Worm (Caenorhabditis elegans) whole organism, L3 larva: ENCODE measurements around the gene prx-1.

Source experiments
- aly-2 ChIP-seq: fragments of 150-350 bp; optimal IDR thresholded peaks from 2 replicates; lab custom pipeline; 2014; ENCODE audit warnings: missing biosample characterization, missing genetic modification characterization
- elt-1 ChIP-seq: fragments of 150-350 bp; optimal IDR thresholded peaks from 2 replicates; lab custom pipeline; 2014; ENCODE audit warnings: missing biosample characterization, missing genetic modification characterization
- elt-2 ChIP-seq: sonication (generic microtip); optimal IDR thresholded peaks from 2 replicates; lab custom pipeline; 2016; ENCODE audit warnings: missing genetic modification reagents, mild to moderate bottlenecking, missing genetic modification characterization, missing compliant biosample characterization
- elt-3 ChIP-seq, 3 experiments: fragments of 150-350 bp in 1 of 3; sonication (generic microtip) in 2 of 3; optimal IDR thresholded peaks; 2 replicates in 2 of 3; 4 replicates in 1 of 3; lab custom pipeline; 2014 to 2017; ENCODE audit warnings: missing biosample characterization in 3 of 3, missing genetic modification characterization in 3 of 3
- fos-1 ChIP-seq: fragments of 150-350 bp; optimal IDR thresholded peaks from 2 replicates; lab custom pipeline; 2014; ENCODE audit warnings: missing biosample characterization, missing genetic modification characterization
- jun-1 ChIP-seq: fragments of 150-350 bp; optimal IDR thresholded peaks from 2 replicates; lab custom pipeline; 2014; ENCODE audit warnings: missing biosample characterization, missing genetic modification reagents, missing genetic modification characterization
- nhr-43 ChIP-seq: sonication (generic microtip); optimal IDR thresholded peaks from 2 replicates; lab custom pipeline; 2016; ENCODE audit warnings: mild to moderate bottlenecking, missing genetic modification characterization, missing compliant biosample characterization; ENCODE audit not compliant: poor library complexity, severe bottlenecking
- nhr-76 ChIP-seq: fragments of 150-350 bp; sonication (generic microtip); optimal IDR thresholded peaks from 5 replicates; lab custom pipeline; 2014; ENCODE audit warnings: missing biosample characterization, missing genetic modification characterization
- snpc-4 ChIP-seq: fragments of 150-350 bp; optimal IDR thresholded peaks from 2 replicates; lab custom pipeline; 2014; ENCODE audit warnings: missing biosample characterization, missing genetic modification characterization
- unc-39 ChIP-seq: sonication (generic microtip); optimal IDR thresholded peaks from 4 replicates; lab custom pipeline; 2017; ENCODE audit warnings: missing biosample characterization, missing genetic modification characterization
- unc-62 ChIP-seq: fragments of 150-350 bp; sonication (generic microtip); optimal IDR thresholded peaks from 4 replicates; lab custom pipeline; 2014; ENCODE audit warnings: missing biosample characterization, missing genetic modification reagents, missing genetic modification characterization
- zag-1 ChIP-seq: fragments of 150-350 bp; optimal IDR thresholded peaks from 2 replicates; lab custom pipeline; 2014; ENCODE audit warnings: missing biosample characterization, missing genetic modification characterization

- TF ChIP-seq aly-2 (tag; lab: Kevin White, UChicago) (no peak), snpc-4 (no peak), elt-3 (tag; optimal IDR thresholded peaks at IDR 0.05; lab: Kevin White, UChicago) (no peak), unc-62 (no peak), nhr-76 (tag; lab: Kevin White, UChicago) (no peak), unc-39 (tag; lab: Kevin White, UChicago) (no peak), elt-2 (tag; lab: Kevin White, UChicago) (peak; percentile 14), fos-1 (tag; lab: Kevin White, UChicago) (no peak), elt-1 (tag; lab: Kevin White, UChicago) (no peak), jun-1 (tag; lab: Kevin White, UChicago) (no peak), nhr-43 (tag; lab: Kevin White, UChicago) (no peak), zag-1 (tag; lab: Kevin White, UChicago) (no peak)
Measured at ce11 chrX:14349690-14350168, 36.0 kb downstream of the prx-1 start, which contains the start of gene wdr-5.2.
